Worm (Caenorhabditis elegans): Measurements from ENCODE around the gene C06G3.3.

ce11 chrIV:7075063-7075462, 39.1 kb downstream of the C06G3.3 start, which contains the start of gene srg-50:
- TF ChIP-seq flt-1 (GFP tag; IDR thresholded peaks at IDR 0.05) (no peak), med-1 (GFP tag; optimal IDR thresholded peaks at IDR 0.05; ENCODE audit: insufficient read depth) (no peak), ztf-29 (GFP tag; IDR thresholded peaks at IDR 0.05) (no peak), klf-2 (GFP tag; conservative IDR thresholded peaks at IDR 0.05) (no peak), tab-1 (GFP tag; IDR thresholded peaks at IDR 0.05) (no peak)
